Worm (Caenorhabditis elegans) whole organism, late embryonic: ENCODE data around the gene K01G12.3.

Experiments used
- C08G9.2 ChIP-seq: sonication (generic microtip); optimal IDR thresholded peaks from 2 replicates; lab custom pipeline; 2016; ENCODE audit warnings: mild to moderate bottlenecking, missing genetic modification characterization, moderate library complexity, missing compliant biosample characterization
- F13H6.1 ChIP-seq: sonication (generic microtip); optimal IDR thresholded peaks from 2 replicates; lab custom pipeline; 2016; ENCODE audit warnings: missing genetic modification characterization, missing compliant biosample characterization
- K02D7.2 ChIP-seq: sonication (generic microtip); optimal IDR thresholded peaks from 2 replicates; lab custom pipeline; 2017; ENCODE audit warnings: mild to moderate bottlenecking, missing genetic modification characterization, missing compliant biosample characterization
- K09A11.1 ChIP-seq: sonication (generic microtip); optimal IDR thresholded peaks from 2 replicates; lab custom pipeline; 2017; ENCODE audit warnings: antibody characterized with exemption, mild to moderate bottlenecking, missing genetic modification characterization, missing compliant biosample characterization; ENCODE audit not compliant: insufficient read depth
- T23F11.4 ChIP-seq: fragments of 200-800 bp; sonication (Bioruptor generic); optimal IDR thresholded peaks from 2 replicates; lab custom pipeline; 2018; ENCODE audit warnings: mild to moderate bottlenecking, missing genetic modification characterization, missing compliant biosample characterization
- Y22D7AL.16 ChIP-seq: sonication (generic microtip); optimal IDR thresholded peaks from 2 replicates; lab custom pipeline; 2016; ENCODE audit warnings: missing genetic modification characterization, missing compliant biosample characterization
- ceh-14 ChIP-seq: sonication (generic microtip); optimal IDR thresholded peaks from 2 replicates; lab custom pipeline; 2016; ENCODE audit warnings: missing genotype, missing genetic modification characterization, missing compliant biosample characterization
- ceh-19 ChIP-seq: fragments of 200-800 bp; sonication (Bioruptor generic); optimal IDR thresholded peaks from 2 replicates; lab custom pipeline; 2018; ENCODE audit warnings: mild to moderate bottlenecking, missing genetic modification characterization, missing compliant biosample characterization
- ceh-2 ChIP-seq: sonication (generic microtip); optimal IDR thresholded peaks from 2 replicates; lab custom pipeline; 2016; ENCODE audit warnings: missing genotype, missing genetic modification characterization, missing compliant biosample characterization
- ceh-22 ChIP-seq: sonication (generic microtip); optimal IDR thresholded peaks from 2 replicates; lab custom pipeline; 2017; ENCODE audit warnings: missing biosample characterization, missing genetic modification characterization
- ceh-30 ChIP-seq: fragments of 150-350 bp; optimal IDR thresholded peaks from 2 replicates; lab custom pipeline; 2014; ENCODE audit warnings: missing biosample characterization, missing genetic modification characterization
- ceh-48 ChIP-seq: sonication (generic microtip); optimal IDR thresholded peaks from 2 replicates; lab custom pipeline; 2016; ENCODE audit warnings: missing genetic modification characterization, inconsistent platforms, missing compliant biosample characterization
- ceh-6 ChIP-seq: fragments of 200-800 bp; sonication (Bioruptor generic); optimal IDR thresholded peaks from 2 replicates; lab custom pipeline; 2018; ENCODE audit warnings: mild to moderate bottlenecking, missing genetic modification characterization, missing compliant biosample characterization
- ceh-9 ChIP-seq: sonication (generic microtip); optimal IDR thresholded peaks from 2 replicates; lab custom pipeline; 2016; ENCODE audit warnings: mild to moderate bottlenecking, missing genetic modification characterization, inconsistent platforms, missing compliant biosample characterization
- che-1 ChIP-seq: sonication (generic microtip); optimal IDR thresholded peaks from 2 replicates; lab custom pipeline; 2016; ENCODE audit warnings: mild to moderate bottlenecking, missing genetic modification characterization, missing compliant biosample characterization
- elt-4 ChIP-seq: sonication (generic microtip); optimal IDR thresholded peaks from 2 replicates; lab custom pipeline; 2016; ENCODE audit warnings: missing genetic modification characterization, missing compliant biosample characterization
- ets-4 ChIP-seq: sonication (generic microtip); optimal IDR thresholded peaks from 2 replicates; lab custom pipeline; 2016; ENCODE audit warnings: missing genetic modification characterization, missing compliant biosample characterization
- eyg-1 ChIP-seq: sonication (generic microtip); optimal IDR thresholded peaks from 2 replicates; lab custom pipeline; 2016; ENCODE audit warnings: missing genotype, missing genetic modification characterization, missing compliant biosample characterization
- fkh-6 ChIP-seq: sonication (generic microtip); optimal IDR thresholded peaks from 2 replicates; lab custom pipeline; 2016; ENCODE audit warnings: missing genetic modification characterization, missing compliant biosample characterization
- gmeb-2 ChIP-seq: sonication (generic microtip); optimal IDR thresholded peaks from 2 replicates; lab custom pipeline; 2016; ENCODE audit warnings: missing genetic modification characterization, inconsistent platforms, missing compliant biosample characterization
- hlh-13 ChIP-seq: fragments of 200-800 bp; sonication (Bioruptor generic); optimal IDR thresholded peaks from 2 replicates; lab custom pipeline; 2018; ENCODE audit warnings: mild to moderate bottlenecking, missing genetic modification characterization, missing compliant biosample characterization
- hlh-30 ChIP-seq: sonication (generic microtip); optimal IDR thresholded peaks from 2 replicates; lab custom pipeline; 2017; ENCODE audit warnings: antibody characterized with exemption, missing genetic modification characterization, missing compliant biosample characterization; ENCODE audit not compliant: insufficient read depth
- hlh-8 ChIP-seq: sonication (generic microtip); optimal IDR thresholded peaks from 2 replicates; lab custom pipeline; 2016; ENCODE audit warnings: missing genotype, missing genetic modification characterization, missing compliant biosample characterization
- madf-2 ChIP-seq: sonication (generic microtip); optimal IDR thresholded peaks from 2 replicates; lab custom pipeline; 2017; ENCODE audit warnings: missing genetic modification characterization, missing compliant biosample characterization
- mec-3 ChIP-seq: sonication (generic microtip); optimal IDR thresholded peaks from 2 replicates; lab custom pipeline; 2016; ENCODE audit warnings: borderline replicate concordance, missing genetic modification characterization, missing compliant biosample characterization
- pag-3 ChIP-seq: sonication (generic microtip); optimal IDR thresholded peaks from 2 replicates; lab custom pipeline; 2016; ENCODE audit warnings: missing compliant biosample characterization, missing genetic modification characterization, borderline replicate concordance
- pax-1 ChIP-seq: fragments of 150-350 bp; optimal IDR thresholded peaks from 2 replicates; lab custom pipeline; 2014; ENCODE audit warnings: missing biosample characterization, missing genetic modification characterization
- pha-2 ChIP-seq: sonication (generic microtip); optimal IDR thresholded peaks from 2 replicates; lab custom pipeline; 2017; ENCODE audit warnings: mild to moderate bottlenecking, missing genetic modification characterization, missing compliant biosample characterization
- ref-2 ChIP-seq: sonication (generic microtip); optimal IDR thresholded peaks from 2 replicates; lab custom pipeline; 2016; ENCODE audit warnings: missing genetic modification characterization, missing compliant biosample characterization
- rnt-1 ChIP-seq: sonication (generic microtip); optimal IDR thresholded peaks from 2 replicates; lab custom pipeline; 2016; ENCODE audit warnings: missing genetic modification characterization, missing compliant biosample characterization
- sox-4 ChIP-seq: sonication (generic microtip); optimal IDR thresholded peaks from 2 replicates; lab custom pipeline; 2017; ENCODE audit warnings: mild to moderate bottlenecking, missing genetic modification characterization, inconsistent platforms, missing compliant biosample characterization
- tbx-7 ChIP-seq: sonication (generic microtip); optimal IDR thresholded peaks from 2 replicates; lab custom pipeline; 2016; ENCODE audit warnings: missing genotype, missing genetic modification characterization, missing compliant biosample characterization
- ttx-3 ChIP-seq: sonication (generic microtip); optimal IDR thresholded peaks from 2 replicates; lab custom pipeline; 2016; ENCODE audit warnings: missing genetic modification reagents, missing genetic modification characterization, missing compliant biosample characterization
- unc-3 ChIP-seq, 2 experiments: fragments of 200-800 bp in 1 of 2; sonication (Bioruptor generic) in 1 of 2; sonication (generic microtip) in 1 of 2; conservative IDR thresholded peaks in 1 of 2; optimal IDR thresholded peaks in 1 of 2; 2 replicates each; pipeline versions ENCODE4 v1.3.6 to Lab custom; 2016 to 2022; ENCODE audit warnings: missing compliant biosample characterization in 2 of 2, missing genetic modification characterization in 2 of 2, missing genetic modification reagents in 1 of 2
- unc-55 ChIP-seq: sonication (generic microtip); optimal IDR thresholded peaks from 2 replicates; lab custom pipeline; 2017; ENCODE audit warnings: missing biosample characterization, missing genetic modification reagents, missing genetic modification characterization
- zip-5 ChIP-seq: sonication (generic microtip); optimal IDR thresholded peaks from 2 replicates; lab custom pipeline; 2016; ENCODE audit warnings: missing genetic modification characterization, missing compliant biosample characterization
- ztf-16 ChIP-seq: sonication (generic microtip); optimal IDR thresholded peaks from 2 replicates; lab custom pipeline; 2017; ENCODE audit warnings: missing genetic modification characterization, missing compliant biosample characterization

Gene K01G12.3

ce11 chrIV:14193196-14193595, at the start of gene K01G12.3:
K01G12.3 (plus strand) TSS chrIV:14193496.
- TF ChIP-seq T23F11.4: no peak
- no peak for TF ChIP-seq hlh-8 (tag; lab: Kevin White, UChicago)
- TF ChIP-seq ref-2 (tag; lab: Kevin White, UChicago): no peak
- TF ChIP-seq ceh-9 (tag; lab: Kevin White, UChicago): no peak
- TF ChIP-seq ceh-22 (tag; lab: Kevin White, UChicago): no peak
- no peak for TF ChIP-seq mec-3
- TF ChIP-seq unc-55 (GFP tag; lab: Kevin White, UChicago): no peak
- TF ChIP-seq ceh-48: no peak
- TF ChIP-seq F13H6.1 (tag; lab: Kevin White, UChicago): no peak
- TF ChIP-seq rnt-1 (tag; lab: Kevin White, UChicago): no peak
- TF ChIP-seq fkh-6 (tag; lab: Kevin White, UChicago): no peak
- TF ChIP-seq hlh-13: no peak
- no peak for TF ChIP-seq ceh-19
- no peak for TF ChIP-seq sox-4 (tag; lab: Kevin White, UChicago)
- TF ChIP-seq ttx-3: no peak
- no peak for TF ChIP-seq gmeb-2 (tag; lab: Kevin White, UChicago)
- TF ChIP-seq elt-4 (tag; lab: Kevin White, UChicago): no peak
- no peak for TF ChIP-seq pha-2 (tag; lab: Kevin White, UChicago)

- TF ChIP-seq C08G9.2: no peak
- TF ChIP-seq pha-2 (tag; lab: Kevin White, UChicago): no peak
- no peak for TF ChIP-seq ref-2 (tag; lab: Kevin White, UChicago)
- no peak for TF ChIP-seq hlh-13
- TF ChIP-seq ceh-2 (tag; lab: Kevin White, UChicago): no peak
- TF ChIP-seq ceh-14 (tag; lab: Kevin White, UChicago): no peak
- no peak for TF ChIP-seq madf-2
- no peak for TF ChIP-seq che-1 (tag; lab: Kevin White, UChicago)
- no peak for TF ChIP-seq eyg-1 (tag; lab: Kevin White, UChicago)
- TF ChIP-seq pax-1: no peak
- TF ChIP-seq elt-4 (tag; lab: Kevin White, UChicago): no peak
- TF ChIP-seq ceh-30: no peak
- no peak for TF ChIP-seq fkh-6 (tag; lab: Kevin White, UChicago)
- no peak for TF ChIP-seq unc-3 (GFP tag; conservative IDR thresholded peaks at IDR 0.05; lab: Robert Waterston, UW)
- TF ChIP-seq unc-3 (tag; optimal IDR thresholded peaks at IDR 0.05; lab: Kevin White, UChicago): no peak
- TF ChIP-seq K02D7.2: no peak
- TF ChIP-seq F13H6.1 (tag; lab: Kevin White, UChicago): no peak
- no peak for TF ChIP-seq ets-4 (tag; lab: Kevin White, UChicago)
- no peak for TF ChIP-seq K09A11.1 (tag; lab: Kevin White, UChicago)
- no peak for TF ChIP-seq Y22D7AL.16 (tag; lab: Kevin White, UChicago)
- TF ChIP-seq unc-55 (GFP tag; lab: Kevin White, UChicago): no peak
Observed at ce11 chrIV:14145594-14145993, 47.7 kb upstream of the K01G12.3 start, which contains the start of gene oac-37. oac-37 (plus strand) TSS chrIV:14145894.

ce11 chrIV:14153261-14153660, 40.0 kb upstream of the K01G12.3 start, which contains the start of gene oac-38:
oac-38 (minus strand) TSS chrIV:14153361.
- TF ChIP-seq tbx-7: no peak
- TF ChIP-seq ceh-6 (GFP tag; lab: Kevin White, UChicago): no peak
- TF ChIP-seq pag-3 (tag; lab: Kevin White, UChicago): no peak

ce11 chrIV:14158086-14158485, 35.2 kb upstream of the K01G12.3 start, which contains the start of gene R05A10.8:
R05A10.8 (minus strand) TSS chrIV:14158186.
- TF ChIP-seq pag-3 (tag; lab: Kevin White, UChicago) (no peak), ztf-16 (no peak), zip-5 (tag; lab: Kevin White, UChicago) (no peak), hlh-30 (tag; lab: Kevin White, UChicago) (no peak), hlh-8 (tag; lab: Kevin White, UChicago) (no peak)
- TF ChIP-seq, all 69 proteins: peak for 0
